Fruit fly (Drosophila melanogaster): ENCODE data around the gene Atet.

- TF ChIP-seq pfk (GFP tag; optimal IDR thresholded peaks at IDR 0.05) (no peak), ewg (GFP tag; optimal IDR thresholded peaks at IDR 0.05) (peak; percentile 59), ara (GFP tag; IDR thresholded peaks at IDR 0.05) (peak; percentile 89), lola (GFP tag; optimal IDR thresholded peaks at IDR 0.05) (peak in 1 of 3 experiments; percentile 91), CG7271 (tag; optimal IDR thresholded peaks at IDR 0.05) (no peak), CG8281 (tag; optimal IDR thresholded peaks at IDR 0.05) (no peak), seq (GFP tag; IDR thresholded peaks at IDR 0.05) (no peak), Dip2 (GFP tag; IDR thresholded peaks at IDR 0.05) (no peak), sug (tag; optimal IDR thresholded peaks at IDR 0.05) (no peak), croc (GFP tag; conservative IDR thresholded peaks at IDR 0.05) (peak; percentile 57), run (tag; optimal IDR thresholded peaks at IDR 0.05) (no peak), CG4820 (GFP tag; optimal IDR thresholded peaks at IDR 0.05) (peak; percentile 70), Ada2b (GFP tag; IDR thresholded peaks at IDR 0.05) (no peak), ind (GFP tag; optimal IDR thresholded peaks at IDR 0.05) (peak; percentile 9)
These were observed 17.1 kb downstream of the Atet start for dm6 chr2L:4350683-4351324.

All from whole organism, embryonic.